Worm (Caenorhabditis elegans) whole organism, L3 larva: ENCODE measurements around the gene Y73B6BL.14.

Source experiments
- ZK546.5 ChIP-seq: sonication (generic microtip); optimal IDR thresholded peaks from 2 replicates; lab custom pipeline; 2017; ENCODE audit warnings: missing biosample characterization, missing genetic modification characterization
- eor-1 ChIP-seq, 2 experiments: fragments of 150-350 bp; optimal IDR thresholded peaks; 2 replicates each; lab custom pipeline; 2014 to 2018; ENCODE audit warnings: missing biosample characterization in 2 of 2, missing genetic modification characterization in 2 of 2
- nhr-76 ChIP-seq: fragments of 150-350 bp; sonication (generic microtip); optimal IDR thresholded peaks from 5 replicates; lab custom pipeline; 2014; ENCODE audit warnings: missing biosample characterization, missing genetic modification characterization
- nhr-77 ChIP-seq: fragments of 150-350 bp; optimal IDR thresholded peaks from 2 replicates; lab custom pipeline; 2014; ENCODE audit warnings: missing biosample characterization, missing genetic modification characterization
- pha-4 ChIP-seq: fragments of 150-350 bp; optimal IDR thresholded peaks from 2 replicates; lab custom pipeline; 2014; ENCODE audit warnings: missing biosample characterization, missing genetic modification reagents, missing genetic modification characterization
- unc-39 ChIP-seq: sonication (generic microtip); optimal IDR thresholded peaks from 4 replicates; lab custom pipeline; 2017; ENCODE audit warnings: missing biosample characterization, missing genetic modification characterization
- unc-62 ChIP-seq: fragments of 150-350 bp; sonication (generic microtip); optimal IDR thresholded peaks from 4 replicates; lab custom pipeline; 2014; ENCODE audit warnings: missing biosample characterization, missing genetic modification reagents, missing genetic modification characterization
- zag-1 ChIP-seq: fragments of 150-350 bp; optimal IDR thresholded peaks from 2 replicates; lab custom pipeline; 2014; ENCODE audit warnings: missing biosample characterization, missing genetic modification characterization
- ztf-11 ChIP-seq: fragments of 150-350 bp; optimal IDR thresholded peaks from 2 replicates; lab custom pipeline; 2014; ENCODE audit warnings: missing biosample characterization, missing genetic modification characterization

- TF ChIP-seq ztf-11 = no peak
- no peak for TF ChIP-seq unc-62 (GFP tag; lab: Kevin White, UChicago)
- no peak for TF ChIP-seq eor-1 (tag; optimal IDR thresholded peaks at IDR 0.05; lab: Kevin White, UChicago)
- no peak for TF ChIP-seq nhr-77 (tag; lab: Kevin White, UChicago)
- TF ChIP-seq ZK546.5 (tag; lab: Kevin White, UChicago) = no peak
- TF ChIP-seq pha-4 (tag; lab: Kevin White, UChicago) = no peak
- TF ChIP-seq nhr-76 (tag; lab: Kevin White, UChicago) = no peak
- no peak for TF ChIP-seq zag-1 (tag; lab: Kevin White, UChicago)
- no peak for TF ChIP-seq unc-39 (tag; lab: Kevin White, UChicago)
Measured at ce11 chrIV:6327363-6328015, 15.3 kb downstream of the Y73B6BL.14 start.
